Worm (Caenorhabditis elegans) whole organism, L2 larva: ENCODE data around the gene npr-43.

ENCODE experiments used
- F13H6.1 ChIP-seq: sonication (generic microtip); optimal IDR thresholded peaks from 2 replicates; lab custom pipeline; 2016; ENCODE audit warnings: missing genetic modification characterization, missing compliant biosample characterization
- R02D3.7 ChIP-seq: fragments of 150-350 bp; optimal IDR thresholded peaks from 2 replicates; lab custom pipeline; 2014; ENCODE audit warnings: missing biosample characterization, missing genetic modification characterization
- alr-1 ChIP-seq: fragments of 150-350 bp; optimal IDR thresholded peaks from 2 replicates; lab custom pipeline; 2014; ENCODE audit warnings: missing biosample characterization, missing genetic modification characterization
- ama-1 ChIP-seq: fragments of 150-350 bp; optimal IDR thresholded peaks from 2 replicates; lab custom pipeline; 2018; ENCODE audit warnings: inconsistent platforms
- mbf-1 ChIP-seq: sonication (generic microtip); optimal IDR thresholded peaks from 2 replicates; lab custom pipeline; 2017; ENCODE audit warnings: missing biosample characterization, missing genetic modification characterization
- nhr-12 ChIP-seq: fragments of 150-350 bp; optimal IDR thresholded peaks from 2 replicates; lab custom pipeline; 2014; ENCODE audit warnings: missing biosample characterization, missing genetic modification characterization
- nhr-23 ChIP-seq: fragments of 150-350 bp; optimal IDR thresholded peaks from 2 replicates; lab custom pipeline; 2014; ENCODE audit warnings: missing biosample characterization, missing genetic modification reagents, missing genetic modification characterization
- nhr-25 ChIP-seq: fragments of 150-350 bp; sonication (generic microtip); optimal IDR thresholded peaks from 3 replicates; lab custom pipeline; 2014; ENCODE audit warnings: missing biosample characterization, missing genetic modification characterization
- skn-1 ChIP-seq: sonication (generic microtip); optimal IDR thresholded peaks from 2 replicates; lab custom pipeline; 2017; ENCODE audit warnings: missing biosample characterization, missing genetic modification characterization
- snpc-4 ChIP-seq: fragments of 150-350 bp; optimal IDR thresholded peaks from 2 replicates; lab custom pipeline; 2014; ENCODE audit warnings: missing biosample characterization, missing genetic modification characterization
- zag-1 ChIP-seq: fragments of 150-350 bp; optimal IDR thresholded peaks from 2 replicates; lab custom pipeline; 2014; ENCODE audit warnings: missing biosample characterization, missing genetic modification characterization
- ztf-4 ChIP-seq: fragments of 150-350 bp; optimal IDR thresholded peaks from 2 replicates; lab custom pipeline; 2014; ENCODE audit warnings: missing biosample characterization, missing genetic modification characterization

DNA sequence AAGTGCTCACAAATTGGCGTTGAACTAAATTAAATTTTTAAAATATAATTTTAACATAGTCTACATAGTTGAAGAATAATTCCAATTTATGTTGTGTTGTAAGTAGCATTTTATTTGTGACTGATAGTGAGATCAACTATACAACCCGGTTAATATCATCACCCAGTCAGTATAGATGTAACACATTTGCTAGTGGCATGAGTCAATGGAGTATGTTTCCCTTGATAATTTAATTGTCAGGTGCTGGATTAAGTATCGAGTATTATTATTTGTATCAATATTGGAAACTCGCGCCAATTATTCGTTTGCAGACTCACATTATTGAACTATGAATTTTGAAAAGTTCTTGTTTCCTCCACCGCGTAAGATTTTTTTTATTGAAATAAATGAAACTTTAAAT lies 44.0 kb downstream of the npr-43 start, which contains the start of gene srm-5:
- TF ChIP-seq nhr-23 (tag; lab: Kevin White, UChicago) (no peak), alr-1 (tag; lab: Kevin White, UChicago) (no peak), skn-1 (tag; lab: Kevin White, UChicago) (no peak), zag-1 (tag; lab: Kevin White, UChicago) (no peak), F13H6.1 (no peak), snpc-4 (no peak), R02D3.7 (no peak), nhr-12 (no peak), nhr-25 (no peak), ztf-4 (tag; lab: Kevin White, UChicago) (no peak), ama-1 (lab: Kevin White, UChicago) (no peak), mbf-1 (no peak)
